Worm (Caenorhabditis elegans): ENCODE results near the gene clec-67.

clec-67 gene

ce11 chrIV:3962584-3962983 is 40.6 kb downstream of the clec-67 start, which contains the start of gene Y46C8AM.1:
Gene Y46C8AM.1, plus strand, starts transcription at chrIV:3962884.
- TF ChIP-seq ztf-1 (GFP tag; conservative IDR thresholded peaks at IDR 0.05) (no peak), mab-5 (tag; optimal IDR thresholded peaks at IDR 0.05) (no peak), sma-3 (GFP tag; optimal IDR thresholded peaks at IDR 0.05) (no peak), nhr-237 (tag; optimal IDR thresholded peaks at IDR 0.05) (no peak), gmeb-1 (tag; optimal IDR thresholded peaks at IDR 0.05) (no peak), elt-3 (tag; optimal IDR thresholded peaks at IDR 0.05) (no peak), unc-55 (GFP tag; optimal IDR thresholded peaks at IDR 0.05) (no peak), skn-1 (tag; optimal IDR thresholded peaks at IDR 0.05) (no peak), ztf-11 (tag; optimal IDR thresholded peaks at IDR 0.05) (no peak), unc-39 (tag; optimal IDR thresholded peaks at IDR 0.05) (no peak), F13H6.1 (tag; optimal IDR thresholded peaks at IDR 0.05) (no peak), snpc-4 (tag; optimal IDR thresholded peaks at IDR 0.05) (no peak), nhr-12 (tag; optimal IDR thresholded peaks at IDR 0.05) (no peak), sma-9 (GFP tag; optimal IDR thresholded peaks at IDR 0.05) (no peak), sma-9 (tag; optimal IDR thresholded peaks at IDR 0.05) (no peak), sem-4 (tag; optimal IDR thresholded peaks at IDR 0.05) (no peak)

ce11 chrIV:3963498-3963897 is 41.5 kb downstream of the clec-67 start:
- no peak for TF ChIP-seq nhr-10 (tag; optimal IDR thresholded peaks at IDR 0.05)
- no peak for TF ChIP-seq nhr-237 (tag; optimal IDR thresholded peaks at IDR 0.05)
- no peak for TF ChIP-seq nhr-25 (tag; optimal IDR thresholded peaks at IDR 0.05)

DNA sequence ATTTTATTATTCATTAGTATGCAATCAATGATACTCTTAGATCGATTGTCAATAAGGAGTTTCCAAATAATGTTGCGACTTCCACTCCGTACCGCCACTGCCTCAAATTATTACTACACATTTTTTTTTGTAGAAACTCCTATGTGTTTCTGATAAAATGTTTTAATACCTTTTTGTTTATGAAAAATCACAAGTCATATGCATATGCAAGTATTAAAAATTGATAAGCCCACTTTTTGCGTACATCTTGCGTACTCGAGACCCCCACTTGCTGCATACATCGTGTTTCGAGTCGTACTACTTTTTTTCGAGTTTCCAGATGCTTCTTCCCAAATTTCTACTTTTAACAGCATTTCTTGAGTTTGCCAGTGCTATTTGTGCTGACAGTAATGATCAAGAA is 43.0 kb downstream of the clec-67 start, which contains the start of gene clec-76:
Gene clec-76, plus strand, starts transcription at position 234 of the 400 bp plus-strand sequence.
- TF ChIP-seq sma-9 (GFP tag; optimal IDR thresholded peaks at IDR 0.05) (peak; percentile 52), sma-9 (tag; optimal IDR thresholded peaks at IDR 0.05) (no peak), nhr-10 (tag; optimal IDR thresholded peaks at IDR 0.05) (no peak), egl-27 (tag; optimal IDR thresholded peaks at IDR 0.05) (no peak), lsy-2 (tag; optimal IDR thresholded peaks at IDR 0.05) (no peak), fos-1 (tag; optimal IDR thresholded peaks at IDR 0.05) (peak; percentile 41), F13H6.1 (tag; optimal IDR thresholded peaks at IDR 0.05) (no peak)

DNA sequence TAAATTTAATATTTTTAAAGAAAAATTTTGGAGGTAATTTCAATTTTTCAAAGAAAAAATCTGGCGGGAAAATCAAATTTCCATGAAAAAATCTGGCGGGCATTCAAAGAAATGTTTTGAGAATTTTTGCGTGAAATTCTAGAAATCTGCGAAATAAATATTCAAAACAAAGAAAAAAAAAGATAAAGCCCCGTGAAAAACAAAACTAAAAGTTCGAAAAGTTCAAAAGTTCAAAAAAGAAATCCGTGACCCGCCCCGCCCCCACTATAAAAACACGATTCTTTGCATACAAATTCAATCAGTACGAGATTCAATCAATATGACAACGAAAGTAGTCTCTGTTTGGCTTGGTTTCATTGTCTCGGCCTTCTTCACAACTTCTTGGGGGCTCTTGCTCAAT is 51.1 kb downstream of the clec-67 start, which contains the start of gene clec-79:
Gene clec-79, plus strand, starts transcription at position 301 of the 400 bp plus-strand sequence.
- TF ChIP-seq ZK546.5 (tag; optimal IDR thresholded peaks at IDR 0.05) (no peak), mbf-1 (tag; optimal IDR thresholded peaks at IDR 0.05) (no peak), peb-1 (tag; optimal IDR thresholded peaks at IDR 0.05) (no peak), F13H6.1 (tag; optimal IDR thresholded peaks at IDR 0.05) (no peak), nhr-25 (tag; optimal IDR thresholded peaks at IDR 0.05) (no peak), nhr-10 (tag; optimal IDR thresholded peaks at IDR 0.05) (no peak), elt-3 (tag; optimal IDR thresholded peaks at IDR 0.05) (no peak), mab-5 (tag; optimal IDR thresholded peaks at IDR 0.05) (no peak), C34F6.9 (tag; optimal IDR thresholded peaks at IDR 0.05) (no peak), lin-11 (tag; optimal IDR thresholded peaks at IDR 0.05) (no peak)
